Worm (Caenorhabditis elegans) whole organism, L4/young adult: ENCODE measurements around the gene fbxb-103.

Source experiments
- W03F9.2 ChIP-seq: fragments of 150-350 bp; optimal IDR thresholded peaks from 2 replicates; lab custom pipeline; 2014; ENCODE audit warnings: missing biosample characterization, missing genetic modification characterization
- dao-5 ChIP-seq: sonication (generic microtip); optimal IDR thresholded peaks from 2 replicates; lab custom pipeline; 2016; ENCODE audit warnings: missing genotype, missing genetic modification characterization, moderate library complexity, missing compliant biosample characterization
- him-1 ChIP-seq: sonication (generic microtip); optimal IDR thresholded peaks from 2 replicates; lab custom pipeline; 2016; ENCODE audit warnings: missing genotype, missing genetic modification reagents, missing genetic modification characterization, missing compliant biosample characterization

The fbxb-103 gene

DNA sequence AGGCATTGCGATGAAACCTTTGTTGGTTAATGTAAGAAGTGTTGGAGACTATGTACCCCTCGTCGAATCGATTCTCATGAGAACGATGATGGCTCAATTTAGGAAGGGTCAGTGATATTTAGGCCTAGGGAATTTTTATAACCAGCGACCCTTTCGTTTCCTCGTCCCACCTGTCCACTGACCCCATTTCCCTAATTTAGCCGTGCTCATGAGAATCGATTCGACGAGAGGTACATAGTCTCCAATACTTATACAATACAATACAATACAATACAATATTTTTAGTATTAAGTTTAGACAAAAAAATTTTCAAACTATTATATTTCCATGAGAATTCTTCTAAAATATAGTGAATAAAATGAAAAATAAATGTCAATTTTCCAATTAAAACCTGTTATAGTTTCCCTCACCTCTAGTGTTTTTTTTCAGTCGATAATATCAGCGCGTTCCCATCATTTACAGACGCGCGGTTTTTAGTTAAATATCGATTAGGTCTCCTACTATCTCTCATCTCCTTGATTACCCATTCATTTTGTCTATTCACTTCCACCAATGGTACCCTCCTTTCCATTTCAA, at the start of gene fbxb-103, which contains the start of gene F53C3.11:
Gene fbxb-103 (plus strand): TSS at position 526 of the 576 bp plus-strand sequence.
Gene F53C3.11 (minus strand): TSS at position 101 of the 576 bp plus-strand sequence.
- TF ChIP-seq him-1 (tag; lab: Kevin White, UChicago), result no peak
- no peak for TF ChIP-seq dao-5 (tag; lab: Kevin White, UChicago)
- no peak for TF ChIP-seq W03F9.2 (tag; lab: Kevin White, UChicago)

DNA sequence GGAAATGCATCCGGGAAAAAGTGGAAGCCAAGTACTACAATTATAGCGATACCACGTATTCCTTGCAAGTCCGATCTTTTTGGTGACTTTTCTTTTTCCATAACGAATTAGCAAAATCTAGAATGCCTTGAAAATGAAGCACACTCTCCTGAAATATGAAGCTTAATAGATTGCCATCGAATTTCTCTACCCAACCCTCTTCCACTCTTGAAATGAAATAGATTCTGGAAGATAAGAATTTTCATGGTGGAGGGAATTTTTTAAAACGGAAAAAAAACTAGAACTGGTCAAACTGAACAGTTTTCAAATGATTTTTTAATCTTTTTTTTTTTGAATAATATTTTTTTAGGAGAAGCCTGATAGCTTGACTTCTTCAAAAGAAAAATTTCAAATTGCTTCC, 46.1 kb upstream of the fbxb-103 start, which contains the start of gene oac-11:
Gene oac-11 (minus strand): TSS at position 101 of the 400 bp plus-strand sequence.
- TF ChIP-seq him-1 (tag; lab: Kevin White, UChicago) (no peak), W03F9.2 (tag; lab: Kevin White, UChicago) (no peak), dao-5 (tag; lab: Kevin White, UChicago) (no peak)

DNA sequence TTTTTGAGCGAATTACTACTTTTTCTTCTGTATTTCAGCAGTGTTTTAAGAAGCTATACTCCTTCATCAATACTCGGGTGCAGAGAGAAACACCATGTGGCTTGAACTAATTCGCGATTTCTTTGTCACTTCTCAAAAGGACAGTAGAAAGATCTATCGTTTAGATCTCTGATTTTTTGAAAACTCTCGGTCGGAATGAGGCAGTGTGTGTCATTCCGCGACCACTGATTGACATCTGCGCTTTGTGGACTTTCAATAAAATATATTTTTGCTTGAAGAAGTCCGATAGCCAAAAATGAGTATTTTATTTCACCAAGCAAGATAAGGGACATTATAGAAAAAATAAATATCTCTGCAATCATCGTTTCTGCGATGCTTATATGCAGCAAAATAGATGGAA, 44.9 kb upstream of the fbxb-103 start:
- TF ChIP-seq him-1 (tag; lab: Kevin White, UChicago) (no peak), W03F9.2 (tag; lab: Kevin White, UChicago) (no peak)

DNA sequence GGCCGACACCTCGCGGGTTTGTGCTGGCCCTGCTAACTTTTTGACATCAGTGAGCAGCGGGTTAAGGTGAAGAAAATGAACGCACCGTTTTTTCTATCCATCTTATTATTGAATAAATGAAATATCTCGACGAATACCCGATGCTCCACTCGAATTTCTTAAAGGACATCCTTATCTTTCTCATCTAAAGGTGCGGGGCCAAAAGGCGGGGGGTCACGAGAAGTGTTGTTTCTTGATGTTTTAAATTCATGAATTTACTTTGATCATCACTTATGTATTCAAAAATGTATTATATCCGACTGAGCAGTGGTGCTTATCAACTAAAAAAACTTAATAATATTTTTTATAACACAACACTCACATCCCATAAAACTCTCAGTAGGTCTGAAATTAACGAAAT, 42.3 kb upstream of the fbxb-103 start, which contains the start of gene nhr-261:
Gene nhr-261 (minus strand): TSS at position 101 of the 400 bp plus-strand sequence.
- TF ChIP-seq dao-5 (tag; lab: Kevin White, UChicago) (no peak), W03F9.2 (tag; lab: Kevin White, UChicago) (no peak), him-1 (tag; lab: Kevin White, UChicago) (no peak)

DNA sequence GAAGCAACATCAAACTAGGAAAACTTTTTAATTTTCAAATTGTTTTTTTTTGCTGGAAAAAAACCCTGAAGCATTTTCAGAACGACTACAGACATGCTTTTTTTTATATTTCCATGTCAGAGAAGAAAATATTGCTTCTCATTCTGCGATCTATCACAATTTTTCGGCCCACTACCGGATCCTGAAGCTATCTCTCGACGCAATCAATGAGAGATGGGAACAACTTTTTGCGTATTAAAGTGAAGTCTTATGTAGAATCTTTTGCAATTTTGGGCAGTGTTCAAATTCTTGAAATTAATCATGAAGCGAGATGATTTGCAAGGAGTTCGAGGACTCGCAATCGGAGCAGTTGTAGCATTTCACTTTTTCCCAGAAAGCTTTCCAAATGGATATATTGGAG, 37.3 kb upstream of the fbxb-103 start, which contains the start of gene oac-10:
Gene oac-10 (plus strand): TSS at position 301 of the 400 bp plus-strand sequence.
- TF ChIP-seq him-1 (tag; lab: Kevin White, UChicago), result no peak
- no peak for TF ChIP-seq dao-5 (tag; lab: Kevin White, UChicago)
- no peak for TF ChIP-seq W03F9.2 (tag; lab: Kevin White, UChicago)

DNA sequence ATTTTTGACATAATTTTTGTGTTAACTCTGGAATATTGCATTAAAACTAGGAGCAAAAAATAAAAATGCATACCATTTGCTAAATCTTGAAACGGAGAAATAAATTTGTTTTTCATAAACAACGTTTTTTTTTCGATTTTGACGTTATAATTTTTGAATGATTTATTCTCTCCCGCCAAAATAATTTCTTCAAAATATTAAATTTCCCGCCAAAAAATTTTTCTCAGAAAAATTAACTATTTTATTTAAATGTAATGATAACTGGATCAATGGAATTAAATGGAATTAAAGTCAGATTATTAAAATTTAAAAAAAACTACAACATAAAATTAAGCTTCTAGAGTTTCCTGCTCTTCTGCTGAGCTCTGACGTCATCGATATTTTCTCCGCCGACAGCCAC, 29.8 kb upstream of the fbxb-103 start, which contains the start of gene nep-3:
Gene nep-3 (minus strand): TSS at position 101 of the 400 bp plus-strand sequence.
- no peak for TF ChIP-seq W03F9.2 (tag; lab: Kevin White, UChicago)
- no peak for TF ChIP-seq dao-5 (tag; lab: Kevin White, UChicago)
- no peak for TF ChIP-seq him-1 (tag; lab: Kevin White, UChicago)

DNA sequence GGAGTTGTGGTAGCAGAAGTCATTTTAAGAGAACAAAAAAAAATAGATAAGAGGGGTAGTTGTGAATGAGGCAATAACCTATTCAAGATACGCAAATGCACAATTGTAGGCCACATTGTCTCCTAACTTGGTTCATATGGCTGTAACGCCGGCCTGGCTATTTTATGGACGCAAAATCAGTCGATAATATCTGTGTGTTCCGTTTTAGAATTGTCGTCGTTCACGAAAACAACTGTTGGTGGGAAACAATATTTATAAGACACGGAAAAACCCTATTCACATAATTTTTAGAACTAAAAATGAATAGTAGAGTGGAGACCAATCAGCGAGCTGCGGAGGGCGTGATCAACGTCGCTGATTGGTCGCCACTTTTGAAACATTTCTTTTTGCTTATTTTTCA, 29.1 kb upstream of the fbxb-103 start, which contains the start of gene sdz-7:
Gene sdz-7 (minus strand): TSS at position 101 of the 400 bp plus-strand sequence.
- TF ChIP-seq W03F9.2 (tag; lab: Kevin White, UChicago) (no peak), him-1 (tag; lab: Kevin White, UChicago) (no peak), dao-5 (tag; lab: Kevin White, UChicago) (no peak)

DNA sequence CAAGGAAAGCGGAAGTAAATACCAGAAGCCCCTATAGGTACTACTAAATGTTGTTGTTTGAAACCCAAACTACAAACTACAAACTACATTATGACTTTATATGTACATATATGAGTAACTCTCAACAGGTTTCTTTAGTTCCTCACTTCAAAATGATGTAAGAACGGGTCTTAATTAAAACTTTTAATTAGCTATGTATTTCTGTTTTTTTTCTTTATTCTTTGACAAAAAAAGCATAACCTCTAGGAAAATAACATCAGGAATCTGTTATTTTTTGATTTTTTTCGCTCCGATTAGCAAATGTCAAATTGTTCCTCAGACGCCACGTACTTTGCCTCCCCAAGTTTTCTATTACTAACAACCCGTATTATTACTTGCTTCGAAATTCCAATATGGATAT, 28.6 kb upstream of the fbxb-103 start, which contains the start of gene srh-250:
Gene srh-250 (plus strand): TSS at position 301 of the 400 bp plus-strand sequence.
- no peak for TF ChIP-seq W03F9.2 (tag; lab: Kevin White, UChicago)

DNA sequence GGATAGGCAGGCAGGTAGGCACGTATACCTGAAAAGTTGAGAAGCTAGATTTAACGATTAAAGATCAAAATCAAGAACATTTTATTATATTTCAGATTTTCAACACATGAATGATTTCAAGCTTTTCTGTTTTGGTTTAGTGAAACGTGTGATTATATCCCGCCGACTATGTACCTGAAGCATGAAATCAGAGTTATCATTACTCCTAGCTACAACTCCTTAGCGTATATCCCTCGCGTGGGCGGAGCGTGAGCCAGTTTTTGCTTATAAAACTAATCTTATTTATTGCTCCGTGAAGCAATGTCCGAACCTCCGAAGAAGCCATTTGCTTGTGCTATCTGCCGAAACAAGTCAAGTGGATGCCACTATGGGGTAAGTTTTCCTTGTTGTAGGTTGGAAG, 27.0 kb upstream of the fbxb-103 start, which contains the start of gene nhr-166:
Gene nhr-166 (plus strand): TSS at position 301 of the 400 bp plus-strand sequence.
- TF ChIP-seq W03F9.2 (tag; lab: Kevin White, UChicago), result no peak
- no peak for TF ChIP-seq dao-5 (tag; lab: Kevin White, UChicago)

DNA sequence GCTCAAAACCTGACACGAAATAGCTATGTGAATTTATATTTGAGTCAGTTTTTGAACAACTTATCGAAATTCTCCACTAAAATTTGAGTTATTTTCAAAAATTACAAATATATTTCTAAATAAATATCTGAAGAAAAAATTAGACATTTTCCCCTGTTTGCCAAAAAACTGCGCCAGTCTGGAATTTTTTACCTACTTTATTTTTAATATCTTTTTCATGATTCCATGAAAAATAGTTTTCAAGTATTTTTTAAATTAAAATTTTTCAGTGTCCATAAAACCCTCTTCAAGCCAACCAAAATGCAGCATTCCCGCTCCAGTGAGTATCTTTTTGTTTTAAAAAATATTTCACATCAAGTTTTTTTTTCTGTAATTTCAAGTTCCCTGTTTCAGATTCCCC, 15.8 kb upstream of the fbxb-103 start, which contains the start of gene F53C3.8:
Gene F53C3.8 (plus strand): TSS at position 301 of the 400 bp plus-strand sequence.
- TF ChIP-seq him-1 (tag; lab: Kevin White, UChicago) (no peak), W03F9.2 (tag; lab: Kevin White, UChicago) (no peak), dao-5 (tag; lab: Kevin White, UChicago) (no peak)

DNA sequence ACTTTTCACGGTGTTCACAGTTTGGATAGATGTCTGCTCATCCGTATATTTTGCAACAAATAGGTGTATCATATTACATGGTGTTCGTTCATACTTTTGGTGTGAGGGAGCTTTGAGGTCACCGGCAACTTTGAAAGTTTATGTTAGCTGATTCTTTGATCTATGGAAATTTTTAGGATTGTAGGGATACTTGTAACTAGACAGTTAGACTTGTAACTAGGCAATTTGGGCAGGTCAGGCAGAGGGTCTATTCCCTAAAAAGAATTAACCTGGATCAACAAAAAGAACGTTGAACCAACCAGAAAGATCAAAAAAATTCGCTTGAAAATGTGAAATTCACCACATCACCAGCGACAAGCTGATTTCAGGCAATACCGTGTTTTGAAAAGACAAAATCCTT, 13.0 kb upstream of the fbxb-103 start:
- TF ChIP-seq him-1 (tag; lab: Kevin White, UChicago) (no peak), dao-5 (tag; lab: Kevin White, UChicago) (no peak), W03F9.2 (tag; lab: Kevin White, UChicago) (no peak)

DNA sequence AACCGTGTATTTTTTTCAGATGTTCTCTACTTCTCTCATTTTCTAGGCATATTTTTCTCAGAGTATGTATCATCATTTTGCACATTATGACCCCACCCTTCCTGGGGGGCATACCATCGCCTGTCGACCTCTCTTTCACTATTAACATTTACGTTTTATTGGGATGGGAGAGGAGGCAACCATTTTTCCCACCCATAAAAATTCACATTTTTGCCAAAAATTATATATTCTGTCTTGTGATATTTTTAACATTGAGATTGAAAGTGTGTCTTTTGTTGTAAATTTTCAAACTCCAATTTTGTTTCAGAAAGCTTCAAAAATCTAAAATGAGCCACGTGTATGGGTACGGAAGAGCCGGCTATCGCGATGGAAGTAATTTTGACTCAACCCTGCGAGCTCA, 12.2 kb upstream of the fbxb-103 start, which contains the start of gene F53C3.7:
Gene F53C3.7 (plus strand): TSS at position 301 of the 400 bp plus-strand sequence.
- no peak for TF ChIP-seq dao-5 (tag; lab: Kevin White, UChicago)
- no peak for TF ChIP-seq W03F9.2 (tag; lab: Kevin White, UChicago)
- no peak for TF ChIP-seq him-1 (tag; lab: Kevin White, UChicago)

DNA sequence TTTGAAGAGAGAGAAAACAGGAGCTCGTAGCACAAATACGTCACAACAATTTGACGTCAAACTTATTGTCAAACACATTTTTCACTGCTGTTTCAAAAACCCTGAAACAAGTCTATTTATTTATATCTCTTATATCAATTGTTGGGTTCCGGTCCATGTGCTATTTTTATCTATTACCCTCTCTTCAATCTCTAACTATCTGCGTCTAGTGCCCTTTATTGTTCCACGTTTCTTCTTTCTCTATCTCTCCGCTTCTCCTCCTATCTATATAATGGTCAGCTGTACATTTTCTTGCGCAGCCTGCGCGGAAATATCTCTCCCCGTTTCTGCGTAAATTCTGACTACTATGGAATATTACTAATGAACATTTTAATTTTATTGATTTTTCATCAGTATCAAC, 10.0 kb upstream of the fbxb-103 start:
- TF ChIP-seq W03F9.2 (tag; lab: Kevin White, UChicago), result no peak
- no peak for TF ChIP-seq him-1 (tag; lab: Kevin White, UChicago)
